Worm (Caenorhabditis elegans): ENCODE measurements around the gene Y39A1A.22.

Gene Y39A1A.22

DNA sequence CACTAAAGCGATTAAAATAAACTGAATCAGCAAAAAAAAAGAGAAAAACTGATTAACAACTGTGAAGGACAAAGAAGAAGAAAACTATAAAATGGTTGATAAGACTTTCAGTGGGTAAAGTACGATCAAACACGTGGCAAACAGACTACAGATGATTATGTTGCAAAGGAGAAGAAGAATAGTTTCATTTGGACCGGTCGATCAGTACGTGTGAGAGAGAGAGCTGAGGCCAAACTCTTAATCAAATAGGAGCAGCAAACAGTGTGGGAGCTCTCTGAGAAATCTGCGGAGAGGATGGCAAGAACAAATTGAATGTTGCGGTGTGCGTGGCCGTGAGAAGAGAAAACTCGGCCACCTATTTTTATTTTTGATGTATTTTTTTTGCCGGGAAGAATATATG is 12.2 kb upstream of the Y39A1A.22 start:
- TF ChIP-seq nhr-10 (tag; optimal IDR thresholded peaks at IDR 0.05) (no peak), peb-1 (tag; optimal IDR thresholded peaks at IDR 0.05) (no peak), nhr-6 (tag; optimal IDR thresholded peaks at IDR 0.05) (no peak), ztf-4 (tag; optimal IDR thresholded peaks at IDR 0.05) (no peak), nhr-12 (tag; optimal IDR thresholded peaks at IDR 0.05) (no peak), sma-9 (GFP tag; optimal IDR thresholded peaks at IDR 0.05) (peak; percentile 81), sma-9 (tag; optimal IDR thresholded peaks at IDR 0.05) (no peak), nhr-77 (tag; optimal IDR thresholded peaks at IDR 0.05) (no peak), dmd-4 (tag; optimal IDR thresholded peaks at IDR 0.05) (no peak), ztf-11 (tag; optimal IDR thresholded peaks at IDR 0.05) (no peak), crh-2 (tag; optimal IDR thresholded peaks at IDR 0.05) (peak; percentile 94), nhr-25 (tag; optimal IDR thresholded peaks at IDR 0.05) (peak; percentile 58), blmp-1 (tag; optimal IDR thresholded peaks at IDR 0.05; ENCODE audit: insufficient read depth) (peak; percentile 55), lin-11 (tag; optimal IDR thresholded peaks at IDR 0.05) (no peak), ceh-16 (tag; optimal IDR thresholded peaks at IDR 0.05) (no peak), nhr-237 (tag; optimal IDR thresholded peaks at IDR 0.05) (no peak), F13H6.1 (tag; optimal IDR thresholded peaks at IDR 0.05) (peak; percentile 50), gmeb-1 (tag; optimal IDR thresholded peaks at IDR 0.05) (peak; percentile 9), nhr-129 (tag; optimal IDR thresholded peaks at IDR 0.05) (peak; percentile 20), C34F6.9 (tag; optimal IDR thresholded peaks at IDR 0.05) (no peak), fos-1 (tag; optimal IDR thresholded peaks at IDR 0.05) (peak; percentile 61), mbf-1 (tag; optimal IDR thresholded peaks at IDR 0.05) (no peak), ZK546.5 (tag; optimal IDR thresholded peaks at IDR 0.05) (no peak), sma-3 (GFP tag; optimal IDR thresholded peaks at IDR 0.05) (peak; percentile 52), lin-13 (GFP tag; optimal IDR thresholded peaks at IDR 0.05) (peak; percentile 5), ama-1 (optimal IDR thresholded peaks at IDR 0.05) (no peak)

DNA sequence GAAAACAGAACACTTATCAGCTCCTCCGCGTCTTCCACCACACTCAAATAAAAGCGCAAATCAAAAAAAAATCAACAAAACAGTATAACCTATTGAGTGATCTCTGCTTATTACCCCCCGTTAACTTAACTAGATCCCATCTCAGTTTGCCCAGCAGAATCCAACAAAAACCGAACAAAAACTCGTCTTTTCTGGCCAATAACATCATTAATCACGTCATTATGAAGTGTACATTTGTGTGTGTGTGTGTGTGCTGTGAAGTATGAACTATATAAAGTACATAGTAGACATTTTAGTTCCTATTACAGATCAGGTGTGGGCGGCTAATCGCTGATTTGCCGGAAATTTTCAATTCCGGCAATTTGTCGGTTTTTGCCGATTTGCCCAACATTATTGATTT is 11.2 kb upstream of the Y39A1A.22 start:
- TF ChIP-seq zag-1 (tag; optimal IDR thresholded peaks at IDR 0.05) (no peak), Y55F3AM.14 (GFP tag; optimal IDR thresholded peaks at IDR 0.05) (peak; percentile 3), nhr-11 (tag; optimal IDR thresholded peaks at IDR 0.05) (no peak), lin-39 (tag; optimal IDR thresholded peaks at IDR 0.05) (no peak), blmp-1 (tag; optimal IDR thresholded peaks at IDR 0.05; ENCODE audit: insufficient read depth) (no peak), nhr-23 (tag; optimal IDR thresholded peaks at IDR 0.05) (no peak), ztf-4 (tag; optimal IDR thresholded peaks at IDR 0.05) (no peak), ceh-16 (tag; optimal IDR thresholded peaks at IDR 0.05) (no peak), elt-1 (tag; optimal IDR thresholded peaks at IDR 0.05) (no peak), crh-2 (tag; optimal IDR thresholded peaks at IDR 0.05) (peak; percentile 11), nhr-6 (tag; optimal IDR thresholded peaks at IDR 0.05) (no peak), sma-3 (GFP tag; optimal IDR thresholded peaks at IDR 0.05) (no peak), mdl-1 (tag; optimal IDR thresholded peaks at IDR 0.05) (no peak), fos-1 (tag; optimal IDR thresholded peaks at IDR 0.05) (no peak), nhr-237 (tag; optimal IDR thresholded peaks at IDR 0.05) (no peak), F13H6.1 (tag; optimal IDR thresholded peaks at IDR 0.05) (no peak), sma-9 (GFP tag; optimal IDR thresholded peaks at IDR 0.05) (peak; percentile 30), sma-9 (tag; optimal IDR thresholded peaks at IDR 0.05) (no peak), skn-1 (tag; optimal IDR thresholded peaks at IDR 0.05) (no peak), gmeb-1 (tag; optimal IDR thresholded peaks at IDR 0.05) (no peak), ztf-11 (tag; optimal IDR thresholded peaks at IDR 0.05) (no peak), nhr-77 (tag; optimal IDR thresholded peaks at IDR 0.05) (no peak), nhr-25 (tag; optimal IDR thresholded peaks at IDR 0.05) (peak; percentile 6), R02D3.7 (tag; optimal IDR thresholded peaks at IDR 0.05) (no peak)

DNA sequence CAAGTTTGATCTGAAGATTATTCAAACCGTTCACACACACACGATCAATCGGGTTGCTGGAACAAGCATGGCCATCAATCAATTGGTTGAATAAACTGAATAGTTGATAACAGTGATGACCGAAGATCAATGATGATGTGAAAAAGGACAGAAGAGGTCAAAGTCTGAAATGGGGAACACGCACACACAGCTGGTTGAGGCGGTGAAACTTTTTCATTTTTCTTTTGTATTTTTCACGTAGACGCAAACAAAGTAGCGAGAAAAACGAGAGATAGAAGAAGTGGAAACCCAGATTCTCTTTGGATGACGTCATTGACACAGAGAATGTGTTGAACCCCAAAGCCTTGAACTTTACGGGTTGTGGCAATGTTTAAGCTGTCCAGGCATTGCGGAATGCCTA is 10.7 kb upstream of the Y39A1A.22 start:
- TF ChIP-seq egl-27 (tag; optimal IDR thresholded peaks at IDR 0.05) (peak; percentile 62), elt-1 (tag; optimal IDR thresholded peaks at IDR 0.05) (no peak), ceh-16 (tag; optimal IDR thresholded peaks at IDR 0.05) (no peak), ztf-11 (tag; optimal IDR thresholded peaks at IDR 0.05) (no peak), elt-3 (tag; optimal IDR thresholded peaks at IDR 0.05) (no peak), lsy-2 (tag; optimal IDR thresholded peaks at IDR 0.05) (peak in 1 of 2 experiments; percentile 62), Y55F3AM.14 (GFP tag; optimal IDR thresholded peaks at IDR 0.05) (no peak), unc-55 (GFP tag; optimal IDR thresholded peaks at IDR 0.05) (no peak), R02D3.7 (tag; optimal IDR thresholded peaks at IDR 0.05) (no peak), snpc-4 (tag; optimal IDR thresholded peaks at IDR 0.05) (no peak), mbf-1 (tag; optimal IDR thresholded peaks at IDR 0.05) (no peak), lin-13 (GFP tag; optimal IDR thresholded peaks at IDR 0.05) (no peak), nhr-25 (tag; optimal IDR thresholded peaks at IDR 0.05) (peak; percentile 94), sma-3 (GFP tag; optimal IDR thresholded peaks at IDR 0.05) (peak; percentile 86), alr-1 (tag; optimal IDR thresholded peaks at IDR 0.05) (no peak), ztf-1 (GFP tag; conservative IDR thresholded peaks at IDR 0.05) (no peak), ztf-4 (tag; optimal IDR thresholded peaks at IDR 0.05) (peak; percentile 76), ama-1 (optimal IDR thresholded peaks at IDR 0.05) (no peak), nhr-77 (tag; optimal IDR thresholded peaks at IDR 0.05) (no peak), blmp-1 (tag; optimal IDR thresholded peaks at IDR 0.05; ENCODE audit: insufficient read depth) (peak; percentile 89), peb-1 (tag; optimal IDR thresholded peaks at IDR 0.05) (no peak), nhr-10 (tag; optimal IDR thresholded peaks at IDR 0.05) (no peak), nhr-129 (tag; optimal IDR thresholded peaks at IDR 0.05) (peak; percentile 88), aly-2 (tag; optimal IDR thresholded peaks at IDR 0.05) (no peak), lin-11 (tag; optimal IDR thresholded peaks at IDR 0.05) (no peak), unc-62 (GFP tag; optimal IDR thresholded peaks at IDR 0.05) (no peak), nhr-12 (tag; optimal IDR thresholded peaks at IDR 0.05) (no peak), mab-5 (tag; optimal IDR thresholded peaks at IDR 0.05) (peak; percentile 12), zag-1 (tag; optimal IDR thresholded peaks at IDR 0.05) (peak; percentile 11), lin-39 (tag; optimal IDR thresholded peaks at IDR 0.05) (no peak), C34F6.9 (tag; optimal IDR thresholded peaks at IDR 0.05) (peak; percentile 46), nhr-23 (tag; optimal IDR thresholded peaks at IDR 0.05) (no peak), fos-1 (tag; optimal IDR thresholded peaks at IDR 0.05) (peak; percentile 62), ceh-82 (tag; optimal IDR thresholded peaks at IDR 0.05) (no peak), F13H6.1 (tag; optimal IDR thresholded peaks at IDR 0.05) (peak; percentile 80)
